Worm (Caenorhabditis elegans): ENCODE results near the gene Y68A4A.13.

DNA sequence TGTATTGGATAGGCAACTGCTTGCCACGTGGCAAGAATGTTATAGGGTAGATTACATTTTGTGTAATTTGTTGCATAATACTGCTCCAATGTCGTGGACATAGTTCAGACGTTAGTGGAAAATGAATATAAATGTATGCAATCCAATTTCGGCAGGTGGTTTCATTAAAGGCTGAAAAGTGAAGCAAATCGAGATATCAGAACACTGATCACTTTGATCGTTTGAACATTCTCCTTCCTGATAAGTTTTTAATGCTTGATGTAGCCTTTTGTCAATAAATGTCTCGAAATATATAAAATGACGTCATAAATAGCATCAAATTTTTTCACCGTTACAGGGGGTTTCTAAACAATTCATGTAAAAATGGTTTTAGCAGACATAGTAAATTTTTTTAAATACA, 12.4 kb upstream of the Y68A4A.13 start, which contains the start of gene srh-109:
- TF ChIP-seq unc-39 (tag; optimal IDR thresholded peaks at IDR 0.05) = no peak
- no peak for TF ChIP-seq elt-1 (tag; optimal IDR thresholded peaks at IDR 0.05; ENCODE audit: borderline replicate concordance, insufficient read depth)
- TF ChIP-seq mep-1 (tag; optimal IDR thresholded peaks at IDR 0.05) = no peak
- no peak for TF ChIP-seq unc-62 (GFP tag; optimal IDR thresholded peaks at IDR 0.05)
- no peak for TF ChIP-seq nhr-12 (tag; optimal IDR thresholded peaks at IDR 0.05)
- TF ChIP-seq elt-3 (tag; optimal IDR thresholded peaks at IDR 0.05) = no peak
- no peak for TF ChIP-seq nhr-237 (tag; optimal IDR thresholded peaks at IDR 0.05)

All from whole organism, mixed stage, embryonic.